Worm (Caenorhabditis elegans): ENCODE results near the gene arrd-10.

- TF ChIP-seq ceh-43 (GFP tag; optimal IDR thresholded peaks at IDR 0.05) (no peak), bed-3 (GFP tag; optimal IDR thresholded peaks at IDR 0.05) (no peak)
Observed at ce11 chrII:12918960-12919553, 20.8 kb upstream of the arrd-10 start, which contains the start of the genes F58G1.2 and wago-4.
